Fruit fly (Drosophila melanogaster): ENCODE measurements around the gene Sytbeta.

- TF ChIP-seq HLH106 (tag; optimal IDR thresholded peaks at IDR 0.05) (no peak), h (GFP tag; optimal IDR thresholded peaks at IDR 0.05) (no peak), sv (GFP tag; optimal IDR thresholded peaks at IDR 0.05) (no peak), dl (GFP tag; optimal IDR thresholded peaks at IDR 0.05; ENCODE audit: insufficient read depth in 1 of 2, partially characterized antibody in 2 of 2) (no peak), lola (GFP tag; optimal IDR thresholded peaks at IDR 0.05) (no peak), Mio (GFP tag; optimal IDR thresholded peaks at IDR 0.05) (no peak), pan (optimal IDR thresholded peaks at IDR 0.05) (no peak)
These were observed 7.4 kb upstream of the Sytbeta start for dm6 chr3L:15072149-15072548.

Data from whole organism, wandering third instar larva.